Worm (Caenorhabditis elegans) whole organism, late embryonic: ENCODE results near the gene inx-11.

ENCODE experiments used
- ama-1 ChIP-seq: fragments of 150-350 bp; optimal IDR thresholded peaks from 2 replicates; lab custom pipeline; 2014
- elt-2 ChIP-seq: sonication (generic microtip); optimal IDR thresholded peaks from 2 replicates; lab custom pipeline; 2016; ENCODE audit warnings: missing genetic modification reagents, missing genetic modification characterization, missing compliant biosample characterization
- gmeb-2 ChIP-seq: sonication (generic microtip); optimal IDR thresholded peaks from 2 replicates; lab custom pipeline; 2016; ENCODE audit warnings: missing genetic modification characterization, inconsistent platforms, missing compliant biosample characterization
- pha-4 ChIP-seq: fragments of 150-350 bp; optimal IDR thresholded peaks from 2 replicates; lab custom pipeline; 2018; ENCODE audit warnings: missing biosample characterization, missing genetic modification reagents, missing genetic modification characterization
- sdc-2 ChIP-seq: sonication (generic microtip); optimal IDR thresholded peaks from 2 replicates; lab custom pipeline; 2016; ENCODE audit warnings: missing genotype, missing genetic modification characterization, missing compliant biosample characterization
- unc-42 ChIP-seq: sonication (generic microtip); optimal IDR thresholded peaks from 2 replicates; lab custom pipeline; 2016; ENCODE audit warnings: missing genotype, missing genetic modification characterization, missing compliant biosample characterization

ce11 chrV:12475360-12475759 lies 11.7 kb upstream of the inx-11 start:
- TF ChIP-seq ama-1 (lab: Kevin White, UChicago) (no peak), sdc-2 (tag; lab: Kevin White, UChicago) (no peak), pha-4 (tag; lab: Kevin White, UChicago) (no peak), gmeb-2 (tag; lab: Kevin White, UChicago) (no peak), elt-2 (tag; lab: Kevin White, UChicago) (no peak), unc-42 (tag; lab: Kevin White, UChicago) (no peak)
